Worm (Caenorhabditis elegans): ENCODE results near the gene nhr-57.
A peak's percentile ranks its signal among the peaks of the same experiment; 100 is the strongest.

Gene nhr-57

ce11 chrV:4129604-4130003 lies 2.1 kb upstream of the nhr-57 start, which contains the start of gene phat-4:
Gene phat-4, plus strand, starts transcription at chrV:4129904.
- no peak for TF ChIP-seq lim-6 (tag; optimal IDR thresholded peaks at IDR 0.05)
- TF ChIP-seq rnt-1 (tag; optimal IDR thresholded peaks at IDR 0.05) = no peak
- TF ChIP-seq nfya-1 (tag; optimal IDR thresholded peaks at IDR 0.05) = no peak
- no peak for TF ChIP-seq eyg-1 (tag; optimal IDR thresholded peaks at IDR 0.05)
- no peak for TF ChIP-seq madf-2 (tag; optimal IDR thresholded peaks at IDR 0.05)
- TF ChIP-seq sox-2 (GFP tag; IDR thresholded peaks at IDR 0.05) = no peak

DNA sequence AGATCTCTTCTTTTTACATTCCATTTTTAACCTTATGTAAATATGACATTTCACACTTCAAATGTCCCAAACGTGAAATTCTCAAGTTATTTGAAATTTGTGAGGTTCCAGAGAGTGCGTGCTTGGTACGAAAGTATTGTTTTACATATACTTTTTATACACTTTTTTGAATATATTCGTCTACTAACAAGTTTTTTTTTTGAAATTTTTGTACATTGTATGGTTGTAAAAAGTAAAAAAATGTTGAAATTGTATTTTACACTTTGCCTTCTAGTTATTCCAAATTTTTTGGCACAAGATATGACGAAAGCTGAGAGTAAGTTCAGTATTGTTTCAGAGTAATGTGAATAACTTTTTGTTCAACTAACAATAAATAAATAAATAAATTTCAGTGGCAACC lies 3.0 kb downstream of the nhr-57 start, which contains the start of gene lgc-1:
TSS of gene lgc-1 (plus strand) at position 301 of the 400 bp plus-strand sequence.
- TF ChIP-seq elt-4 (tag; optimal IDR thresholded peaks at IDR 0.05) = no peak
- TF ChIP-seq ceh-45 (GFP tag; IDR thresholded peaks at IDR 0.05) = no peak
- TF ChIP-seq hlh-8 (tag; optimal IDR thresholded peaks at IDR 0.05) = no peak
- TF ChIP-seq ceh-19 (GFP tag; optimal IDR thresholded peaks at IDR 0.05) = no peak
- TF ChIP-seq pros-1 (tag; optimal IDR thresholded peaks at IDR 0.05) = no peak
- TF ChIP-seq F13H6.1 (tag; optimal IDR thresholded peaks at IDR 0.05) = no peak
- TF ChIP-seq unc-55 (GFP tag; optimal IDR thresholded peaks at IDR 0.05) = no peak
- TF ChIP-seq fkh-10 (GFP tag; optimal IDR thresholded peaks at IDR 0.05) = no peak
- no peak for TF ChIP-seq ref-2 (tag; optimal IDR thresholded peaks at IDR 0.05)
- TF ChIP-seq unc-3 (GFP tag; conservative IDR thresholded peaks at IDR 0.05) = no peak
- TF ChIP-seq unc-3 (tag; optimal IDR thresholded peaks at IDR 0.05) = no peak

ce11 chrV:4138688-4139087 lies 7.0 kb downstream of the nhr-57 start, which contains the start of gene lgc-29:
Gene lgc-29, plus strand, starts transcription at chrV:4138988.
- TF ChIP-seq madf-2 (tag; optimal IDR thresholded peaks at IDR 0.05) (no peak), K02D7.2 (tag; optimal IDR thresholded peaks at IDR 0.05) (no peak), dve-1 (tag; optimal IDR thresholded peaks at IDR 0.05) (no peak), ceh-34 (tag; optimal IDR thresholded peaks at IDR 0.05) (no peak), ceh-48 (tag; optimal IDR thresholded peaks at IDR 0.05) (no peak), sdc-2 (tag; optimal IDR thresholded peaks at IDR 0.05) (no peak), ceh-14 (tag; optimal IDR thresholded peaks at IDR 0.05) (no peak), ceh-30 (tag; optimal IDR thresholded peaks at IDR 0.05) (no peak), ceh-9 (tag; optimal IDR thresholded peaks at IDR 0.05) (no peak), pha-2 (tag; optimal IDR thresholded peaks at IDR 0.05) (no peak), dmd-4 (tag; optimal IDR thresholded peaks at IDR 0.05; ENCODE audit: borderline replicate concordance) (no peak), syd-9 (tag; optimal IDR thresholded peaks at IDR 0.05) (no peak)

DNA sequence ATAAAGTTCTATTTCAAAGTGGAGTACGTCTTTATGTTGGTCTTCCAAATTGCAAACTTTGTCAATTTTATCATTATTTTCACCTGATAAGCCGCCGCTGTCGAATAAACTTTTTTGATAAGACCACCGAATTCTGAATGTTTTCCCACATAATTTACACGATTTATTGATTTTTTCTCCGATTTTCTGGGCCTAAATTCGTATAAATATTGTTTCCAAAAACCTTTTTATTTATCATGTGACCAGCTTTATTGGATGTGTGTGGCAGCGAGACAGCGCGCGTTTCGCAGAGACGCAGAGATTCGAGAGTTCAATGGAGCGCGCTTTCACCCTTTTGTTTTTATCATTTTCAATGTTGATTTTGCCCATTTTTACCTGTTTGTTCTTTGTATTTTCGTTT lies 11.3 kb downstream of the nhr-57 start:
- TF ChIP-seq ceh-48 (tag; optimal IDR thresholded peaks at IDR 0.05) (peak; percentile 33), rnt-1 (tag; optimal IDR thresholded peaks at IDR 0.05) (no peak), unc-42 (tag; optimal IDR thresholded peaks at IDR 0.05) (peak; percentile 69), ama-1 (optimal IDR thresholded peaks at IDR 0.05) (no peak), fkh-6 (tag; optimal IDR thresholded peaks at IDR 0.05) (no peak), nfya-1 (tag; optimal IDR thresholded peaks at IDR 0.05) (peak; percentile 42), elt-2 (tag; optimal IDR thresholded peaks at IDR 0.05) (peak; percentile 67), pax-1 (tag; optimal IDR thresholded peaks at IDR 0.05) (peak; percentile 13), ceh-6 (GFP tag; optimal IDR thresholded peaks at IDR 0.05) (no peak), unc-55 (GFP tag; optimal IDR thresholded peaks at IDR 0.05) (peak; percentile 21), hlh-30 (tag; optimal IDR thresholded peaks at IDR 0.05; ENCODE audit: insufficient read depth) (peak; percentile 96), tbx-2 (tag; optimal IDR thresholded peaks at IDR 0.05) (no peak)

ce11 chrV:4144205-4144604 lies 12.5 kb downstream of the nhr-57 start, which contains the start of gene Y45G5AL.1:
Gene Y45G5AL.1, plus strand, starts transcription at chrV:4144505.
- TF ChIP-seq fkh-6 (tag; optimal IDR thresholded peaks at IDR 0.05) (no peak), ceh-18 (tag; optimal IDR thresholded peaks at IDR 0.05) (no peak), sox-2 (GFP tag; IDR thresholded peaks at IDR 0.05) (no peak), unc-3 (GFP tag; conservative IDR thresholded peaks at IDR 0.05) (no peak), unc-3 (tag; optimal IDR thresholded peaks at IDR 0.05) (no peak)
